Worm (Caenorhabditis elegans) whole organism, mixed stage, embryonic: ENCODE data around the gene F23H11.4.

ENCODE experiments used
- elt-3 ChIP-seq: fragments of 150-350 bp; optimal IDR thresholded peaks from 2 replicates; lab custom pipeline; 2014; ENCODE audit warnings: missing biosample characterization, missing genetic modification characterization
- mep-1 ChIP-seq: fragments of 150-350 bp; optimal IDR thresholded peaks from 2 replicates; lab custom pipeline; 2017; ENCODE audit warnings: missing biosample characterization, missing genetic modification reagents, missing genetic modification characterization, inconsistent platforms
- nhr-12 ChIP-seq: fragments of 150-350 bp; optimal IDR thresholded peaks from 2 replicates; lab custom pipeline; 2014; ENCODE audit warnings: missing biosample characterization, missing genetic modification characterization
- nhr-237 ChIP-seq: fragments of 150-350 bp; optimal IDR thresholded peaks from 2 replicates; lab custom pipeline; 2014; ENCODE audit warnings: missing biosample characterization, missing genetic modification characterization
- nhr-76 ChIP-seq: sonication (generic microtip); optimal IDR thresholded peaks from 2 replicates; lab custom pipeline; 2017; ENCODE audit warnings: missing biosample characterization, missing genetic modification characterization
- snpc-4 ChIP-seq: fragments of 150-350 bp; optimal IDR thresholded peaks from 2 replicates; lab custom pipeline; 2014; ENCODE audit warnings: missing biosample characterization, missing genetic modification characterization

ce11 chrIII:946250-946725 is 38.9 kb upstream of the F23H11.4 start, which contains the start of gene fbxa-60:
- TF ChIP-seq nhr-76 (tag; lab: Kevin White, UChicago) (no peak), mep-1 (tag; lab: Kevin White, UChicago) (no peak), elt-3 (tag; lab: Kevin White, UChicago) (no peak), snpc-4 (no peak), nhr-12 (tag; lab: Kevin White, UChicago) (no peak), nhr-237 (tag; lab: Kevin White, UChicago) (no peak)
